Worm (Caenorhabditis elegans) whole organism, midembryonic: Measurements from ENCODE around the gene F08D12.4.

Source experiments
- T22C8.4 ChIP-seq: fragments of 200-800 bp; sonication (Bioruptor generic); IDR thresholded peaks from 2 replicates; pipeline ENCODE4 v1.3.6; 2022; ENCODE audit warnings: missing genetic modification characterization, missing compliant biosample characterization
- cog-1 ChIP-seq: sonication (generic microtip); optimal IDR thresholded peaks from 2 replicates; lab custom pipeline; 2016; ENCODE audit warnings: missing genetic modification characterization, missing compliant biosample characterization
- flt-1 ChIP-seq: fragments of 200-800 bp; sonication (Bioruptor generic); IDR thresholded peaks from 2 replicates; pipeline ENCODE4 v1.3.6; 2022; ENCODE audit warnings: missing genetic modification characterization, missing compliant biosample characterization
- klf-2 ChIP-seq: fragments of 200-800 bp; sonication (Bioruptor generic); conservative IDR thresholded peaks from 2 replicates; pipeline ENCODE4 v1.3.6; 2022; ENCODE audit warnings: missing genetic modification reagents, missing genetic modification characterization, missing compliant biosample characterization
- med-1 ChIP-seq: sonication (generic microtip); optimal IDR thresholded peaks from 2 replicates; lab custom pipeline; 2017; ENCODE audit warnings: missing genetic modification characterization, mild to moderate bottlenecking, missing compliant biosample characterization, antibody characterized with exemption, missing genetic modification reagents; ENCODE audit not compliant: insufficient read depth
- ref-1 ChIP-seq: fragments of 200-800 bp; sonication (Bioruptor generic); conservative IDR thresholded peaks from 2 replicates; pipeline ENCODE4 v1.3.6; 2022; ENCODE audit warnings: missing genetic modification reagents, missing genetic modification characterization, missing compliant biosample characterization
- tab-1 ChIP-seq: fragments of 200-800 bp; sonication (Bioruptor generic); IDR thresholded peaks from 2 replicates; pipeline ENCODE4 v1.3.6; 2022; ENCODE audit warnings: missing genetic modification characterization, missing compliant biosample characterization
- ztf-23 ChIP-seq: fragments of 200-800 bp; sonication (Bioruptor generic); IDR thresholded peaks from 2 replicates; pipeline ENCODE4 v1.3.6; 2022; ENCODE audit warnings: missing genetic modification reagents, missing genetic modification characterization, missing compliant biosample characterization
- ztf-29 ChIP-seq: fragments of 200-800 bp; sonication (Bioruptor generic); IDR thresholded peaks from 2 replicates; pipeline ENCODE4 v1.3.6; 2022; ENCODE audit warnings: missing genetic modification reagents, missing genetic modification characterization, missing compliant biosample characterization

Gene F08D12.4

ce11 chrII:2758476-2758875, 19.5 kb upstream of the F08D12.4 start, which contains the start of gene fbxb-107:
Gene fbxb-107 (plus strand): TSS chrII:2758772.
- TF ChIP-seq ztf-29 (no peak), T22C8.4 (GFP tag; lab: Robert Waterston, UW) (peak; percentile 18; the same call in 1 of the 2 replicates)

- TF ChIP-seq T22C8.4 (GFP tag; lab: Robert Waterston, UW) (no peak), flt-1 (no peak), klf-2 (no peak), cog-1 (tag; lab: Kevin White, UChicago) (no peak), ztf-29 (no peak), med-1 (GFP tag; lab: Kevin White, UChicago) (no peak), tab-1 (GFP tag; lab: Robert Waterston, UW) (no peak), ref-1 (GFP tag; lab: Robert Waterston, UW) (no peak), ztf-23 (GFP tag; lab: Robert Waterston, UW) (no peak)
These were observed 15.8 kb upstream of the F08D12.4 start, which contains the start of gene fbxb-106 for ce11 chrII:2762108-2762507. Gene fbxb-106 (plus strand): TSS chrII:2762408.

DNA sequence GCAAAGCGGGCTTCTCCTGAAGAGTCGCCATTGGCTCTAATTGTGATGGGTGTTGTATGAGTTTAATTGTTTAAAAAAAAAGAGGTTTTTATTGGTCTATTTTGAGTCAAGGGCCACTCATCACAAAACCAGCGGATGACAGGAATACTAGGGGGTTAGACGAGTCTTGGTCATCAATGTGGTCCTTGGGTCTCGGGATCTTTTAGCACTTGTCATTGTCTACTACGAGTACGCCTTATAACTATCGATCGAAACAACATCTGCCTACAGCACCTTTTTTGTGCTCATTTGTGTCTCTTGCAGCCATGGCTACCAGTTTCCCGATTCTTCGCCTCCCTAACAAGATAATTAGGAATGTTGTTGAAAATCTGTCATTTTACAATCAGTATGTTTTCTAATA, 13.3 kb upstream of the F08D12.4 start, which contains the start of gene fbxb-108:
fbxb-108 (plus strand) TSS at position 301 of the 400 bp plus-strand sequence.
- TF ChIP-seq ztf-23 (GFP tag; lab: Robert Waterston, UW): no peak
- no peak for TF ChIP-seq T22C8.4 (GFP tag; lab: Robert Waterston, UW)
- TF ChIP-seq med-1 (GFP tag; lab: Kevin White, UChicago): no peak
- no peak for TF ChIP-seq cog-1 (tag; lab: Kevin White, UChicago)
- no peak for TF ChIP-seq flt-1
- no peak for TF ChIP-seq ztf-29
- no peak for TF ChIP-seq ref-1 (GFP tag; lab: Robert Waterston, UW)
- TF ChIP-seq klf-2: no peak
- TF ChIP-seq tab-1 (GFP tag; lab: Robert Waterston, UW): no peak

ce11 chrII:2766331-2766730, 11.6 kb upstream of the F08D12.4 start, which contains the start of gene F08D12.15:
Gene F08D12.15 (plus strand): TSS chrII:2766631.
- TF ChIP-seq T22C8.4 (GFP tag; lab: Robert Waterston, UW): no peak
- TF ChIP-seq klf-2: 0 out of 2 replicates have a peak, but pooled peaks have one; percentile 5
- TF ChIP-seq ztf-23 (GFP tag; lab: Robert Waterston, UW): no peak
- TF ChIP-seq cog-1 (tag; lab: Kevin White, UChicago): no peak
- TF ChIP-seq ztf-29: no peak
- TF ChIP-seq ref-1 (GFP tag; lab: Robert Waterston, UW): no peak
- no peak for TF ChIP-seq med-1 (GFP tag; lab: Kevin White, UChicago)

DNA sequence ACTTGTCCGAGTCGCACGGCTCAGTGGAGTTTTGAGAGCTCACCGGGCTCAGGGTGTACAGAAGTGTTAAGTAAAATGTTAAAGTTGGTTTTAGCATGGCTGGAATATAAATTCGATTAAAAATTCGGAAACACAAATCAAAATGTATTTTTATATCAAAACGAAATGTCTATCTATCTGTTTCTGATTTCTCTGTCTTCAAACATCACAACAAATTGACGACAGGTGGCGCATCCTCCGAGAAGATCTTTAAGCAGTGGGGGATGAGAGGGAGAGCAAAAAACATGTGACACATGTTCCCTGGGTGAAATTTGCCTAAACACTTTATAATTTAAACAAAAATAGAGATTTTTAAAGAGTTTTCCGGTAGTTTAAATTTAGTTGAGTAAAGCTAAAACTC, 8.9 kb upstream of the F08D12.4 start, which contains the start of gene F08D12.7:
F08D12.7 (minus strand) TSS at position 101 of the 400 bp plus-strand sequence.
- no peak for TF ChIP-seq ztf-23 (GFP tag; lab: Robert Waterston, UW)
- no peak for TF ChIP-seq ref-1 (GFP tag; lab: Robert Waterston, UW)
- no peak for TF ChIP-seq ztf-29
- no peak for TF ChIP-seq T22C8.4 (GFP tag; lab: Robert Waterston, UW)
- TF ChIP-seq tab-1 (GFP tag; lab: Robert Waterston, UW): no peak
- no peak for TF ChIP-seq klf-2
- TF ChIP-seq flt-1: no peak
- TF ChIP-seq med-1 (GFP tag; lab: Kevin White, UChicago): no peak
- TF ChIP-seq cog-1 (tag; lab: Kevin White, UChicago): no peak

DNA sequence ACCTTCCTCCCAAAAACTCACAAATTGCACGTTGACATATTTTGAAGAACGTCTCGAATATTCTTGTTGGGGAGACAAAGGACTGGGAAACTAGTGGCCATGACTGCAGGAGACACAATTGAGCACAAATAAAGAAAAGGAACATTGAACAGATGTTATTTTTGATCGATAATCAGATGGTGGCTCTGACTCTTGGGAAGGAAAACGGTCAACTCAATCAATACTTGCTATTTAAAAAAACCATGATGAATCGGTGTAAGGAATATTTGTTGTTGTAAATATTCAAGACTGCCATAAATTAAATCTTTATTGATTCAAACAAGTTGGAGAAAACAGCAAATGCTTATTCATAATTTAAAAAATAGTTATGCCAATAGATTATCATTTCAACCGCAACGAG, 7.2 kb upstream of the F08D12.4 start, which contains the start of gene fbxb-105:
fbxb-105 (minus strand) TSS at position 101 of the 400 bp plus-strand sequence.
- TF ChIP-seq cog-1 (tag; lab: Kevin White, UChicago) (no peak), klf-2 (no peak), med-1 (GFP tag; lab: Kevin White, UChicago) (no peak), ztf-23 (GFP tag; lab: Robert Waterston, UW) (no peak), flt-1 (no peak), ztf-29 (no peak), tab-1 (GFP tag; lab: Robert Waterston, UW) (no peak), T22C8.4 (GFP tag; lab: Robert Waterston, UW) (no peak), ref-1 (GFP tag; lab: Robert Waterston, UW) (no peak)

DNA sequence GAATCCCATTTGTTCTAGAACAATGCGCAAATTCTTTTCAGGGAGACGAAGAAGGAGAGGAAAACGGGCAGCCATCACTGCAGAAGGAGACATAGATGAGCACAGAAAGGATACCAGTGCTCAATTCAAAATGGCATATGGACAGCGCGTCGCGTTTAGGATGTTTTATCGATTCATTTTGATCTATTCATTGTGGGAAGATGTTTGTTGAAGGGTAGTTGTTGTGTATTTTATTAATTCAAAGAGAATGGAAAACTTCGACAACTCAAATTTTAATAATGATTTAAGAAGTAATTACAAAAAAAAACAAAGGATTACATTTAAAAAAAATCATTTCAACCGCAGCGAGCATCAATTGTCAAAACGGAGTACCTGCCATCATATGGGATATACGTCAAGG, 5.8 kb upstream of the F08D12.4 start, which contains the start of gene sdz-10:
sdz-10 (minus strand) TSS at position 101 of the 400 bp plus-strand sequence.
- TF ChIP-seq flt-1 (no peak), cog-1 (tag; lab: Kevin White, UChicago) (no peak), ref-1 (GFP tag; lab: Robert Waterston, UW) (no peak), tab-1 (GFP tag; lab: Robert Waterston, UW) (no peak), med-1 (GFP tag; lab: Kevin White, UChicago) (no peak), ztf-29 (no peak), T22C8.4 (GFP tag; lab: Robert Waterston, UW) (no peak), klf-2 (no peak), ztf-23 (GFP tag; lab: Robert Waterston, UW) (no peak)

DNA sequence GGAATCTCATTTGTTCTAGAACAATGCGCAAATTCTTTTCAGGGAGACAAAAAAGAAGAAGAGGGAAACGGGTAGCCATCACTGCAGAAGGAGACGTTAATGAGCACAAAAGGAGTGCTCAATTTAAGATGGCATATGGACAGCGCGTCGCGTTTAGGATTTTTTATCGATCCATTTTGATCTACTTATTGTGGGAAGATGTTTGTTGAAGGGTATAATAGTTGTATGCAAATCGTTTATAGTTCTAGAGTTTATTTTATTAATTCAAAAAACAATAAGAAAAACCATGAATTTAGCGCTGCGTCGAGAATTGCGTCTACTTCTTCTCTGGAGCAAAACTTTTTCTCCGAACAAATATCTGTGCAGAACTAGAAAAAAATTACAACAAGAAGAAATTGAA, 4.4 kb upstream of the F08D12.4 start, which contains the start of gene sdz-9:
sdz-9 (minus strand) TSS at position 101 of the 400 bp plus-strand sequence.
- TF ChIP-seq cog-1 (tag; lab: Kevin White, UChicago) (no peak), ztf-23 (GFP tag; lab: Robert Waterston, UW) (no peak)

DNA sequence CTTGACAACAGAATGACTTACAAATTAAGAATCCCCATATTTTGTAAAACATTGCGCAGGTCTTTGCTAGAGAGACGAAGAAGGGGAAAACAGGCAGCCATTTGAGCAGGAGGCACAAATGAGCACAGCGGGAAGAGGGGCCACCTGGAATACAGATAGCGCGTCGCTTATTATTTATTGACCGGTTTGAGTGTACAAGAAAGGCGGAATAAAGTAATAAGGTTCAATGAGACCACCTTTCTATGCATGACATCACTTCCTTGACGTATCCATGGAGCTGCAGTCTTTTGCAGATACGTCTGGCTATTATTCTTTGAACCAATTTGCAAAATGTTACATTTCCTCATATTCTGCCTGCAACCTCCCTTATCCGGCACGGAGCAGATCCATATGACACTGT, 3.0 kb upstream of the F08D12.4 start, which contains the start of gene fbxb-111:
fbxb-111 (minus strand) TSS at position 101 of the 400 bp plus-strand sequence.
- no peak for TF ChIP-seq ztf-23 (GFP tag; lab: Robert Waterston, UW)
- TF ChIP-seq med-1 (GFP tag; lab: Kevin White, UChicago): no peak

ce11 chrII:2779253-2779652, 1.3 kb downstream of the F08D12.4 start, which contains the start of gene F08D12.3:
Gene F08D12.3 (plus strand): TSS chrII:2779553.
- TF ChIP-seq ref-1 (GFP tag; lab: Robert Waterston, UW): no peak
- TF ChIP-seq tab-1 (GFP tag; lab: Robert Waterston, UW): no peak
- TF ChIP-seq cog-1 (tag; lab: Kevin White, UChicago): no peak
- no peak for TF ChIP-seq ztf-23 (GFP tag; lab: Robert Waterston, UW)
- no peak for TF ChIP-seq T22C8.4 (GFP tag; lab: Robert Waterston, UW)
- TF ChIP-seq klf-2: no peak
- TF ChIP-seq flt-1: no peak
- no peak for TF ChIP-seq med-1 (GFP tag; lab: Kevin White, UChicago)
- no peak for TF ChIP-seq ztf-29
